Fruit fly (Drosophila melanogaster): ENCODE results near the gene gammaSnap2.
A peak's percentile ranks its signal among the peaks of the same experiment; 100 is the strongest.

Gene gammaSnap2

dm6 chr3R:10139649-10140598, 18.7 kb upstream of the gammaSnap2 start, which contains the start of gene tws:
Gene tws, minus strand, starts transcription at chr3R:10139772.
- peak; percentile 28 for TF ChIP-seq CG34367 (tag; optimal IDR thresholded peaks at IDR 0.05)
- TF ChIP-seq gl (tag; optimal IDR thresholded peaks at IDR 0.05) = no peak
- TF ChIP-seq Pif1B (GFP tag; optimal IDR thresholded peaks at IDR 0.05) = peak; percentile 53
- TF ChIP-seq CG12605 (GFP tag; IDR thresholded peaks at IDR 0.05) = peak; percentile 40
- TF ChIP-seq CG15710 (tag; optimal IDR thresholded peaks at IDR 0.05) = peak; percentile 55
- TF ChIP-seq CG17806 (tag; optimal IDR thresholded peaks at IDR 0.05) = peak; percentile 15
- peak; percentile 23 for TF ChIP-seq CG9948 (tag; optimal IDR thresholded peaks at IDR 0.05)
- no peak for TF ChIP-seq CG13204 (GFP tag; optimal IDR thresholded peaks at IDR 0.05)
- peak; percentile 35 for TF ChIP-seq Pif1A (GFP tag; optimal IDR thresholded peaks at IDR 0.05)
- TF ChIP-seq CG8159 (tag; optimal IDR thresholded peaks at IDR 0.05) = peak; percentile 54
- TF ChIP-seq CG8301 (tag; optimal IDR thresholded peaks at IDR 0.05) = peak; percentile 41
- TF ChIP-seq EcR (GFP tag; optimal IDR thresholded peaks at IDR 0.05) = no peak
- TF ChIP-seq fd96Ca (GFP tag; IDR thresholded peaks at IDR 0.05) = no peak
- TF ChIP-seq CG14655 (GFP tag; optimal IDR thresholded peaks at IDR 0.05) = peak; percentile 66
- no peak for TF ChIP-seq D1 (tag; optimal IDR thresholded peaks at IDR 0.05)
- no peak for TF ChIP-seq CG10348 (GFP tag; IDR thresholded peaks at IDR 0.05)
- peak; percentile 30; the same call in 1 of the 3 replicates for TF ChIP-seq CG4496 (GFP tag; IDR thresholded peaks at IDR 0.05)
- no peak for TF ChIP-seq rn (GFP tag; IDR thresholded peaks at IDR 0.05)
- peak; percentile 53 for TF ChIP-seq Ets98B (GFP tag; IDR thresholded peaks at IDR 0.05)
- TF ChIP-seq Snoo (tag; optimal IDR thresholded peaks at IDR 0.05) = peak; percentile 13
- no peak; the same call in 1 of the 2 replicates for TF ChIP-seq CG32121 (GFP tag; IDR thresholded peaks at IDR 0.05)

- no peak for TF ChIP-seq CG17806 (tag; optimal IDR thresholded peaks at IDR 0.05)
- no peak for TF ChIP-seq CG14655 (GFP tag; optimal IDR thresholded peaks at IDR 0.05)
- no peak for TF ChIP-seq Ets98B (GFP tag; IDR thresholded peaks at IDR 0.05)
- TF ChIP-seq CG4496 (GFP tag; IDR thresholded peaks at IDR 0.05) = no peak
- TF ChIP-seq Pif1B (GFP tag; optimal IDR thresholded peaks at IDR 0.05) = no peak
- TF ChIP-seq Pif1A (GFP tag; optimal IDR thresholded peaks at IDR 0.05) = no peak
- TF ChIP-seq EcR (GFP tag; optimal IDR thresholded peaks at IDR 0.05) = no peak
- TF ChIP-seq CG15710 (tag; optimal IDR thresholded peaks at IDR 0.05) = no peak
Measured at dm6 chr3R:10138900-10139299, 17.7 kb upstream of the gammaSnap2 start.

dm6 chr3R:10137801-10138200, 16.6 kb upstream of the gammaSnap2 start:
- TF ChIP-seq CG8159 (tag; optimal IDR thresholded peaks at IDR 0.05) (no peak), CG10348 (GFP tag; IDR thresholded peaks at IDR 0.05) (no peak), gl (tag; optimal IDR thresholded peaks at IDR 0.05) (no peak), fd96Ca (GFP tag; IDR thresholded peaks at IDR 0.05) (no peak), CG17806 (tag; optimal IDR thresholded peaks at IDR 0.05) (no peak), CG8301 (tag; optimal IDR thresholded peaks at IDR 0.05) (no peak), D1 (tag; optimal IDR thresholded peaks at IDR 0.05) (no peak), CG13204 (GFP tag; optimal IDR thresholded peaks at IDR 0.05) (no peak), CG12605 (GFP tag; IDR thresholded peaks at IDR 0.05) (no peak), CG4496 (GFP tag; IDR thresholded peaks at IDR 0.05) (no peak), CG15710 (tag; optimal IDR thresholded peaks at IDR 0.05) (no peak), CG14655 (GFP tag; optimal IDR thresholded peaks at IDR 0.05) (no peak), Snoo (tag; optimal IDR thresholded peaks at IDR 0.05) (no peak), rn (GFP tag; IDR thresholded peaks at IDR 0.05) (no peak), CG9948 (tag; optimal IDR thresholded peaks at IDR 0.05) (no peak), Ets98B (GFP tag; IDR thresholded peaks at IDR 0.05) (no peak), Pif1A (GFP tag; optimal IDR thresholded peaks at IDR 0.05) (no peak), Pif1B (GFP tag; optimal IDR thresholded peaks at IDR 0.05) (no peak), CG34367 (tag; optimal IDR thresholded peaks at IDR 0.05) (no peak)

dm6 chr3R:10135011-10135410, 13.8 kb upstream of the gammaSnap2 start:
- TF ChIP-seq CG4496 (GFP tag; IDR thresholded peaks at IDR 0.05) = 0 out of 3 replicates have a peak, but pooled peaks have one; percentile 13
- TF ChIP-seq CG8301 (tag; optimal IDR thresholded peaks at IDR 0.05) = no peak

- TF ChIP-seq rn (GFP tag; IDR thresholded peaks at IDR 0.05) (no peak), D1 (tag; optimal IDR thresholded peaks at IDR 0.05) (no peak), CG13204 (GFP tag; optimal IDR thresholded peaks at IDR 0.05) (no peak), fd96Ca (GFP tag; IDR thresholded peaks at IDR 0.05) (no peak), CG4496 (GFP tag; IDR thresholded peaks at IDR 0.05) (no peak), CG10348 (GFP tag; IDR thresholded peaks at IDR 0.05) (no peak), CG9948 (tag; optimal IDR thresholded peaks at IDR 0.05) (peak; percentile 49), Snoo (tag; optimal IDR thresholded peaks at IDR 0.05) (peak; percentile 43), CG15710 (tag; optimal IDR thresholded peaks at IDR 0.05) (no peak), Pif1B (GFP tag; optimal IDR thresholded peaks at IDR 0.05) (no peak), Ets98B (GFP tag; IDR thresholded peaks at IDR 0.05) (peak; percentile 24; the same call in 1 of the 2 replicates), EcR (GFP tag; optimal IDR thresholded peaks at IDR 0.05) (no peak), CG32121 (GFP tag; IDR thresholded peaks at IDR 0.05) (no peak), CG34367 (tag; optimal IDR thresholded peaks at IDR 0.05) (no peak), Pif1A (GFP tag; optimal IDR thresholded peaks at IDR 0.05) (no peak), CG8159 (tag; optimal IDR thresholded peaks at IDR 0.05) (peak; percentile 10), CG12605 (GFP tag; IDR thresholded peaks at IDR 0.05) (no peak), CG14655 (GFP tag; optimal IDR thresholded peaks at IDR 0.05) (no peak), CG17806 (tag; optimal IDR thresholded peaks at IDR 0.05) (no peak), CG8301 (tag; optimal IDR thresholded peaks at IDR 0.05) (no peak), gl (tag; optimal IDR thresholded peaks at IDR 0.05) (no peak)
Measured at dm6 chr3R:10134341-10134668, 13.1 kb upstream of the gammaSnap2 start.
